Worm (Caenorhabditis elegans) whole organism, young adult: Measurements from ENCODE around the gene C49C8.2.

Source experiments
- D2030.7 ChIP-seq: fragments of 200-800 bp; sonication (Bioruptor generic); IDR thresholded peaks from 2 replicates; pipeline ENCODE4 v1.3.6; 2022; ENCODE audit warnings: missing genetic modification reagents, missing genetic modification characterization, missing compliant biosample characterization
- Y79H2A.3 ChIP-seq: fragments of 200-800 bp; sonication (Bioruptor generic); conservative IDR thresholded peaks from 2 replicates; pipeline ENCODE4 v1.3.6; 2022; ENCODE audit warnings: missing genetic modification reagents, missing genetic modification characterization, missing compliant biosample characterization
- ama-1 ChIP-seq, 3 experiments: fragments of 150-350 bp in 1 of 3; sonication (generic microtip) in 2 of 3; optimal IDR thresholded peaks; 2 replicates each; lab custom pipeline; 2014 to 2018; ENCODE audit warnings: missing biosample characterization in 2 of 3, missing genetic modification characterization in 2 of 3, missing genetic modification reagents in 2 of 3
- die-1 ChIP-seq: sonication (generic microtip); optimal IDR thresholded peaks from 2 replicates; lab custom pipeline; 2016; ENCODE audit warnings: missing genotype, mild to moderate bottlenecking, missing genetic modification characterization, missing compliant biosample characterization
- gei-17 ChIP-seq: fragments of 200-800 bp; sonication (Bioruptor generic); optimal IDR thresholded peaks from 2 replicates; lab custom pipeline; 2018; ENCODE audit warnings: mild to moderate bottlenecking, missing genetic modification characterization, missing compliant biosample characterization
- lin-54 ChIP-seq: fragments of 200-800 bp; sonication (Bioruptor generic); optimal IDR thresholded peaks from 2 replicates; lab custom pipeline; 2018; ENCODE audit warnings: mild to moderate bottlenecking, missing genetic modification characterization, missing compliant biosample characterization
- lsy-27 ChIP-seq: sonication (generic microtip); optimal IDR thresholded peaks from 2 replicates; lab custom pipeline; 2017; ENCODE audit warnings: missing genetic modification characterization, mild to moderate bottlenecking, missing compliant biosample characterization, antibody characterized with exemption, missing genotype, borderline replicate concordance; ENCODE audit not compliant: insufficient read depth
- madf-10 ChIP-seq: sonication (generic microtip); optimal IDR thresholded peaks from 2 replicates; lab custom pipeline; 2016; ENCODE audit warnings: mild to moderate bottlenecking, missing genetic modification characterization, missing compliant biosample characterization
- nfya-1 ChIP-seq: sonication (generic microtip); optimal IDR thresholded peaks from 2 replicates; lab custom pipeline; 2017; ENCODE audit warnings: antibody characterized with exemption, missing compliant biosample characterization, missing genetic modification characterization, borderline replicate concordance; ENCODE audit not compliant: insufficient read depth
- nhr-120 ChIP-seq: fragments of 200-800 bp; sonication (Bioruptor generic); IDR thresholded peaks from 2 replicates; pipeline ENCODE4 v1.3.6; 2022; ENCODE audit warnings: missing genetic modification characterization, missing compliant biosample characterization

DNA sequence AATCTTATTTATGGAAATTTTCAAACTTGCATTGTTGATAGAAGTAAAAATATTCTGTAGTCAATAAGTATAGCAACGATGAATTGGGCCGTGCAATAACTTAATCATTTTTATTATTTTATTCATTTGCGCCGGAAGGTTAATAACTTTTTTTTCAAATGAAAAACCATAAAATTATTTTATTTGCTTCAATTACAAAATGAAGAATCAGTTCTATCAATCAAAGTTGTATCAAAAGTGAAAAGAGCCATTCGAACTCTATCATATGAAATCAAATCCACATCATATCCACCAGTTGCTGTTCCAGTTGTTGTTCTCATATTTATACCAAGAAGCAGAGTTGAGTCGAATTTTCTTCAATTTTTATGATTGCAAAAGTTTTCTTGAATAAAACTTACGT lies 2.4 kb upstream of the C49C8.2 start, which contains the start of gene cyp-33E1:
- TF ChIP-seq lsy-27 (tag; lab: Kevin White, UChicago) (no peak), die-1 (no peak), D2030.7 (no peak), gei-17 (GFP tag; lab: Kevin White, UChicago) (no peak), lin-54 (GFP tag; lab: Kevin White, UChicago) (no peak), madf-10 (tag; lab: Kevin White, UChicago) (no peak), nhr-120 (GFP tag; lab: Robert Waterston, UW) (no peak), Y79H2A.3 (no peak), ama-1 (optimal IDR thresholded peaks at IDR 0.05; lab: Kevin White, UChicago) (no peak), ama-1 (GFP tag; optimal IDR thresholded peaks at IDR 0.05; lab: Kevin White, UChicago) (no peak), nfya-1 (tag; lab: Kevin White, UChicago) (no peak)
